Worm (Caenorhabditis elegans): ENCODE data around the gene B0281.4.
A peak's percentile ranks its signal among the peaks of the same experiment; 100 is the strongest.
"Not testable (repeated sequence)": the region's sequence is repeated elsewhere in the genome, so short reads cannot be mapped to it uniquely, and the experiment has no call there.

B0281.4 gene

DNA sequence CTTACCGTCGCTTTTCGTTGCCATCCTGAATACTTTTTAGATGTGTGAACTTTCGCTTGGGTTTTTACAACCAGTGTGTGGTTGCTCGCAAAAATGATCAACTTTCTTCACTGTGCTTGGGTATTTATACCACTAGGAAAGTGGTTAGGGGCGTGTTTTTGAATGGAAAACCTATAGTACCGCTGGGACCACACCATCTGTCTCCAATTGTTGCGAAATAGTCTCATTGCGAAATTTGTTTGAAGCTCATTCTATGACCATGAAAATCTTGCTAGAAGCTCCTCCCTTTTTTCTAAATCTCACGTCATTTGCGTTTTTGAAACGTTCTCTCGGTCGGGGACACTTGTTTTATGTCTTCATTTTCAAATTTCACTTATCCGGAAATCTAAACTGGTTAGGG, 9.8 kb downstream of the B0281.4 start, which contains the start of the genes K09F6.10 and K09F6.13:
TSS of gene K09F6.10 (minus strand) at position 86 of the 400 bp plus-strand sequence.
TSS of gene K09F6.13 (plus strand) at position 317 of the 400 bp plus-strand sequence.
- TF ChIP-seq ceh-32 (tag; optimal IDR thresholded peaks at IDR 0.05; ENCODE audit: poor library complexity) (no peak), aha-1 (tag) (no peak), ama-1 (optimal IDR thresholded peaks at IDR 0.05) (no peak), lim-7 (GFP tag; IDR thresholded peaks at IDR 0.05) (no peak), nhr-48 (tag; optimal IDR thresholded peaks at IDR 0.05) (no peak), nhr-41 (GFP tag; IDR thresholded peaks at IDR 0.05) (no peak), Y48G9A.11 (GFP tag; IDR thresholded peaks at IDR 0.05) (no peak), hlh-30 (tag; optimal IDR thresholded peaks at IDR 0.05; ENCODE audit: insufficient read depth) (no peak), mdl-1 (tag; optimal IDR thresholded peaks at IDR 0.05) (no peak), aly-2 (tag; optimal IDR thresholded peaks at IDR 0.05) (no peak), ceh-20 (GFP tag; IDR thresholded peaks at IDR 0.05) (no peak), spr-3 (GFP tag; optimal IDR thresholded peaks at IDR 0.05) (no peak), R02D3.7 (tag; optimal IDR thresholded peaks at IDR 0.05) (no peak), zip-2 (tag; optimal IDR thresholded peaks at IDR 0.05) (no peak), saeg-2 (GFP tag; IDR thresholded peaks at IDR 0.05) (no peak), daf-12 (tag; optimal IDR thresholded peaks at IDR 0.05) (no peak)

DNA sequence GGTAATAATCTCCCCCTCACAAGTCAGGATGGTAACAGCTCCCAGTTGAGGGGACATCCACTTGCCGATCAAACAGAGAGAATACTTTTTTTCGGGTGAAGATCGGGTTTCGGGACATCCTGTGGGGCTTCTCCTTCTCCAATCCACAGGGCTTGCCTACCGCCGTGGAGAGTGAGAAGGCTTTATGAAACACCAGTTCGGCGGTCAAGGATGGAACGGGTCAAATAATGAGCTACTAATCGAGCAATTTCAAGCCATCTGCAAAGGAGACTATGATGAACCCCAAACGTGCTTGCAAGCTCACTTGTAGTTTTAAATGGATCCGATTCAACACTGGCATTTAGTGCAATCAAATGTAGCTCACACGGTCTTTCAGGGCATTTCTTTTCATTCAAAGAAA, 13.9 kb downstream of the B0281.4 start:
- TF ChIP-seq unc-62 (GFP tag; optimal IDR thresholded peaks at IDR 0.05 in 1 of 2) = peak in 1 of 2 experiments; percentile 92
- TF ChIP-seq unc-62 (tag; optimal IDR thresholded peaks at IDR 0.05) = no peak
- TF ChIP-seq F37D6.2 (tag; optimal IDR thresholded peaks at IDR 0.05) = no peak
- TF ChIP-seq ztf-7 (tag; optimal IDR thresholded peaks at IDR 0.05) = no peak
- no peak for TF ChIP-seq daf-12 (tag; optimal IDR thresholded peaks at IDR 0.05)

DNA sequence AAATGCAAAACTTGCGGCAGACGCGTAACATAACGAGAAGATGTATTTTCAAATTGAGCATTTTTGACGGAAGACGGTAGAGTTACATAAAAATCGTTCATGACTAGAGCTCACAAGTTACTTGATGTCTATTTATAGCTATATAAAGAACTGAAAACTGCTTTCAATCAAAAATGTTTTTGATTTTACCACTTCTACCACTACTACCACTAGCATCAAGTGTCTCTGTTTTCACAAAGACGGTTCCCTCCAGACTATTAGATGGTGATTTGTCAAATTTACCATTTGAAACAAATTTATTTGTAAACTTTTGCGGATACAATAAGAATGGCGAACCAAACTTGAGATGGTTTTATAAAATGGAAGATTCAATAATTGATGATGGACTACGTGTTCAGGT, 16.0 kb downstream of the B0281.4 start, which contains the start of gene K09F6.9:
TSS of gene K09F6.9 (minus strand) at position 101 of the 400 bp plus-strand sequence.
- TF ChIP-seq hlh-30 (tag; optimal IDR thresholded peaks at IDR 0.05; ENCODE audit: insufficient read depth); lin-38 (GFP tag; IDR thresholded peaks at IDR 0.05); sdz-12 (GFP tag; optimal IDR thresholded peaks at IDR 0.05): not testable (repeated sequence)

- TF ChIP-seq zip-2 (tag; optimal IDR thresholded peaks at IDR 0.05) = no peak
- no peak for TF ChIP-seq pqm-1 (tag; optimal IDR thresholded peaks at IDR 0.05)
- no peak for TF ChIP-seq daf-19 (GFP tag; conservative IDR thresholded peaks at IDR 0.05)
- TF ChIP-seq unc-62 (GFP tag; optimal IDR thresholded peaks at IDR 0.05 in 1 of 2) = peak in 1 of 2 experiments; percentile 48
- no peak for TF ChIP-seq unc-62 (tag; optimal IDR thresholded peaks at IDR 0.05)
- TF ChIP-seq hlh-11 (tag; optimal IDR thresholded peaks at IDR 0.05) = no peak
- no peak for TF ChIP-seq lin-13 (GFP tag; optimal IDR thresholded peaks at IDR 0.05)
These were observed 18.8 kb downstream of the B0281.4 start, which contains the start of gene K09F6.11 for ce11 chrII:2279839-2280238. TSS of gene K09F6.11 (plus strand) at chrII:2280139.

DNA sequence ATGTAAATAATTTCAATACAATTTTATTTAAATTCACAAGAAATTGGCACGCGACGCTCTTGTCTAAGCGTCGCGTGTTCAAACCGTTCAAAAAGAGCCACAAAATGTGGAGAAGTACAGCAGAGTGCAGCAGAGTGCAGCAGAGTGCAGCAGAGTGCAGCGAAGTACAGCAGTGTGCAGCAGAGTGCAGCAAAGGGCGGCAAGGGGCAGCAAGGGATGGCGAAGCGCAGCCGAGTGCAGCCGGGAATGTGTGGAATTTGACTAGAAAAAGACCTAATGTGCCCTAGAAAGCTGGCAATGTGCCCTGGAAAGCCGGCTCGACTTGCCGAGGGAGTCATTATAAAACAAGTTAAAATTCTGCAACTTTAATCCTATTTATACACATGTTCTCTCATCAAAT, 19.4 kb downstream of the B0281.4 start, which contains the start of gene K09F6.6:
TSS of gene K09F6.6 (minus strand) at position 43 of the 400 bp plus-strand sequence.
- TF ChIP-seq F26F4.8 (GFP tag; conservative IDR thresholded peaks at IDR 0.05) (0 out of 2 replicates have a peak, but pooled peaks have one; percentile 47), hif-1 (tag; optimal IDR thresholded peaks at IDR 0.05) (no peak), attf-4 (tag; optimal IDR thresholded peaks at IDR 0.05) (no peak), nhr-28 (tag; optimal IDR thresholded peaks at IDR 0.05) (no peak), dpl-1 (GFP tag; optimal IDR thresholded peaks at IDR 0.05) (no peak), set-16 (GFP tag; IDR thresholded peaks at IDR 0.05) (peak; percentile 70), ZK337.2 (GFP tag; IDR thresholded peaks at IDR 0.05) (peak; percentile 27; the same call in 1 of the 2 replicates), php-3 (GFP tag; IDR thresholded peaks at IDR 0.05) (no peak), madf-9 (GFP tag; conservative IDR thresholded peaks at IDR 0.05) (no peak), D1046.2 (GFP tag; IDR thresholded peaks at IDR 0.05) (0 out of 2 replicates have a peak, but pooled peaks have one; percentile 11)

All from whole organism, L4 larva.